Worm (Caenorhabditis elegans) whole organism, young adult: ENCODE measurements around the gene C35A5.5.

Experiments used
- B0019.2 ChIP-seq: fragments of 200-800 bp; sonication (Bioruptor generic); conservative IDR thresholded peaks from 2 replicates; pipeline ENCODE4 v1.3.6; 2022; ENCODE audit warnings: missing genetic modification reagents, missing genetic modification characterization, missing compliant biosample characterization
- B0261.1 ChIP-seq: sonication (generic microtip); optimal IDR thresholded peaks from 2 replicates; lab custom pipeline; 2016; ENCODE audit warnings: mild to moderate bottlenecking, missing genetic modification characterization, moderate library complexity, missing compliant biosample characterization
- B0336.3 ChIP-seq: fragments of 200-800 bp; sonication (Bioruptor generic); IDR thresholded peaks from 2 replicates; pipeline ENCODE4 v1.3.6; 2022; ENCODE audit warnings: missing genetic modification characterization, missing compliant biosample characterization
- C06A6.2 ChIP-seq: fragments of 200-800 bp; sonication (Bioruptor generic); conservative IDR thresholded peaks from 2 replicates; pipeline ENCODE4 v1.3.6; 2022; ENCODE audit warnings: missing genetic modification characterization, missing compliant biosample characterization
- D2030.7 ChIP-seq: fragments of 200-800 bp; sonication (Bioruptor generic); IDR thresholded peaks from 2 replicates; pipeline ENCODE4 v1.3.6; 2022; ENCODE audit warnings: missing genetic modification reagents, missing genetic modification characterization, missing compliant biosample characterization
- F33H1.4 ChIP-seq: fragments of 200-800 bp; sonication (Bioruptor generic); IDR thresholded peaks from 2 replicates; pipeline ENCODE4 v1.3.6; 2022; ENCODE audit warnings: missing genetic modification reagents, missing genetic modification characterization, missing compliant biosample characterization
- K12H6.12 ChIP-seq: fragments of 200-800 bp; sonication (Bioruptor generic); optimal IDR thresholded peaks from 2 replicates; lab custom pipeline; 2018; ENCODE audit warnings: mild to moderate bottlenecking, missing genetic modification characterization, missing compliant biosample characterization
- T07F8.4 ChIP-seq: sonication (generic microtip); optimal IDR thresholded peaks from 2 replicates; lab custom pipeline; 2016; ENCODE audit warnings: mild to moderate bottlenecking, missing genetic modification characterization, moderate library complexity, missing compliant biosample characterization
- Y53G8AR.9 ChIP-seq: fragments of 200-800 bp; sonication (Bioruptor generic); conservative IDR thresholded peaks from 2 replicates; pipeline ENCODE4 v1.3.6; 2022; ENCODE audit warnings: missing genetic modification reagents, missing genetic modification characterization, missing compliant biosample characterization
- Y67H2A.10 ChIP-seq: fragments of 200-800 bp; sonication (Bioruptor generic); conservative IDR thresholded peaks from 2 replicates; pipeline ENCODE4 v1.3.6; 2022; ENCODE audit warnings: missing genetic modification reagents, missing genetic modification characterization, missing compliant biosample characterization
- akir-1 ChIP-seq: fragments of 200-800 bp; sonication (Bioruptor generic); optimal IDR thresholded peaks from 2 replicates; lab custom pipeline; 2018; ENCODE audit warnings: mild to moderate bottlenecking, missing genetic modification characterization, moderate library complexity, missing compliant biosample characterization
- ama-1 ChIP-seq, 3 experiments: fragments of 150-350 bp in 1 of 3; sonication (generic microtip) in 2 of 3; optimal IDR thresholded peaks; 2 replicates each; lab custom pipeline; 2014 to 2018; ENCODE audit warnings: missing biosample characterization in 2 of 3, missing genetic modification characterization in 2 of 3, missing genetic modification reagents in 2 of 3
- aptf-3 ChIP-seq: fragments of 200-800 bp; sonication (Bioruptor generic); IDR thresholded peaks from 2 replicates; pipeline ENCODE4 v1.3.6; 2022; ENCODE audit warnings: missing genetic modification characterization, missing compliant biosample characterization
- attf-5 ChIP-seq: fragments of 200-800 bp; sonication (Bioruptor generic); optimal IDR thresholded peaks from 2 replicates; lab custom pipeline; 2018; ENCODE audit warnings: mild to moderate bottlenecking, missing genetic modification characterization, missing compliant biosample characterization
- ceh-58 ChIP-seq: fragments of 200-800 bp; sonication (Bioruptor generic); IDR thresholded peaks from 2 replicates; pipeline ENCODE4 v1.3.6; 2022; ENCODE audit warnings: missing genetic modification characterization, missing compliant biosample characterization
- chd-7 ChIP-seq: sonication (generic microtip); optimal IDR thresholded peaks from 2 replicates; lab custom pipeline; 2016; ENCODE audit warnings: mild to moderate bottlenecking, missing genetic modification characterization, moderate library complexity, missing compliant biosample characterization
- dox-1 ChIP-seq: fragments of 200-800 bp; sonication (Bioruptor generic); IDR thresholded peaks from 2 replicates; pipeline ENCODE4 v1.3.6; 2022; ENCODE audit warnings: missing genetic modification reagents, missing genetic modification characterization, missing compliant biosample characterization
- ets-4 ChIP-seq: fragments of 200-800 bp; sonication (Bioruptor generic); optimal IDR thresholded peaks from 2 replicates; lab custom pipeline; 2018; ENCODE audit warnings: mild to moderate bottlenecking, missing genetic modification characterization, missing compliant biosample characterization
- hlh-12 ChIP-seq: sonication (generic microtip); optimal IDR thresholded peaks from 2 replicates; lab custom pipeline; 2016; ENCODE audit warnings: missing genetic modification characterization, missing compliant biosample characterization
- hmg-1.2 ChIP-seq: fragments of 200-800 bp; sonication (Bioruptor generic); IDR thresholded peaks from 2 replicates; pipeline ENCODE4 v1.3.6; 2022; ENCODE audit warnings: missing genetic modification reagents, missing genetic modification characterization, missing compliant biosample characterization
- lag-1 ChIP-seq: fragments of 200-800 bp; sonication (Bioruptor generic); IDR thresholded peaks from 2 replicates; pipeline ENCODE4 v1.3.6; 2022; ENCODE audit warnings: missing genetic modification reagents, missing genetic modification characterization, missing compliant biosample characterization
- let-526 ChIP-seq: fragments of 200-800 bp; sonication (Bioruptor generic); IDR thresholded peaks from 2 replicates; pipeline ENCODE4 v1.3.6; 2022; ENCODE audit warnings: missing genetic modification reagents, missing genetic modification characterization, missing compliant biosample characterization
- lin-35 ChIP-seq, 3 experiments: fragments of 150-350 bp in 2 of 3; sonication (generic microtip) in 1 of 3; optimal IDR thresholded peaks; 2 replicates each; lab custom pipeline; 2014 to 2018; ENCODE audit warnings: missing biosample characterization in 3 of 3, missing genetic modification characterization in 3 of 3, missing genetic modification reagents in 3 of 3
- lin-54 ChIP-seq: fragments of 200-800 bp; sonication (Bioruptor generic); optimal IDR thresholded peaks from 2 replicates; lab custom pipeline; 2018; ENCODE audit warnings: mild to moderate bottlenecking, missing genetic modification characterization, missing compliant biosample characterization
- lsy-27 ChIP-seq: sonication (generic microtip); optimal IDR thresholded peaks from 2 replicates; lab custom pipeline; 2017; ENCODE audit warnings: missing genetic modification characterization, mild to moderate bottlenecking, missing compliant biosample characterization, antibody characterized with exemption, missing genotype, borderline replicate concordance; ENCODE audit not compliant: insufficient read depth
- rcor-1 ChIP-seq: fragments of 200-800 bp; sonication (Bioruptor generic); IDR thresholded peaks from 2 replicates; pipeline ENCODE4 v1.3.6; 2022; ENCODE audit warnings: missing genetic modification reagents, missing genetic modification characterization, missing compliant biosample characterization
- rec-8 ChIP-seq, 2 experiments: sonication (generic microtip); optimal IDR thresholded peaks; 2 replicates each; lab custom pipeline; 2016; ENCODE audit warnings: mild to moderate bottlenecking in 2 of 2, missing genetic modification characterization in 2 of 2, missing genetic modification reagents in 2 of 2, missing genotype in 2 of 2, missing biosample characterization in 1 of 2, missing compliant biosample characterization in 1 of 2, moderate library complexity in 1 of 2
- rpc-1 ChIP-seq, 2 experiments: fragments of 150-350 bp in 1 of 2; sonication (generic microtip) in 1 of 2; optimal IDR thresholded peaks; 2 replicates each; lab custom pipeline; 2014 to 2018; ENCODE audit warnings: missing biosample characterization in 1 of 2, missing genetic modification characterization in 1 of 2, missing genetic modification reagents in 1 of 2, missing genotype in 1 of 2
- sea-2 ChIP-seq: fragments of 200-800 bp; sonication (Bioruptor generic); IDR thresholded peaks from 2 replicates; pipeline ENCODE4 v1.3.6; 2022; ENCODE audit warnings: missing genetic modification characterization, missing compliant biosample characterization
- snpc-3.4 ChIP-seq: sonication (generic microtip); optimal IDR thresholded peaks from 2 replicates; lab custom pipeline; 2017; ENCODE audit warnings: missing genetic modification characterization, mild to moderate bottlenecking, missing compliant biosample characterization, antibody characterized with exemption, moderate library complexity, missing genotype, missing genetic modification reagents
- sptf-2 ChIP-seq: fragments of 200-800 bp; sonication (Bioruptor generic); optimal IDR thresholded peaks from 2 replicates; lab custom pipeline; 2018; ENCODE audit warnings: mild to moderate bottlenecking, missing genetic modification characterization, missing compliant biosample characterization
- tbx-9 ChIP-seq: sonication (generic microtip); optimal IDR thresholded peaks from 2 replicates; lab custom pipeline; 2016; ENCODE audit warnings: borderline replicate concordance, missing genetic modification characterization, inconsistent platforms, missing compliant biosample characterization
- unc-130 ChIP-seq: sonication (generic microtip); optimal IDR thresholded peaks from 2 replicates; lab custom pipeline; 2016; ENCODE audit warnings: missing genetic modification reagents, missing genetic modification characterization, missing compliant biosample characterization
- zim-3 ChIP-seq: sonication (generic microtip); optimal IDR thresholded peaks from 2 replicates; lab custom pipeline; 2017; ENCODE audit warnings: mild to moderate bottlenecking, missing genetic modification characterization, moderate library complexity, missing compliant biosample characterization
- ztf-18 ChIP-seq: sonication (generic microtip); optimal IDR thresholded peaks from 2 replicates; lab custom pipeline; 2016; ENCODE audit warnings: missing genotype, mild to moderate bottlenecking, missing genetic modification characterization, missing compliant biosample characterization
- ztf-26 ChIP-seq: sonication (generic microtip); optimal IDR thresholded peaks from 2 replicates; lab custom pipeline; 2017; ENCODE audit warnings: missing genetic modification characterization, missing compliant biosample characterization

Gene C35A5.5

DNA sequence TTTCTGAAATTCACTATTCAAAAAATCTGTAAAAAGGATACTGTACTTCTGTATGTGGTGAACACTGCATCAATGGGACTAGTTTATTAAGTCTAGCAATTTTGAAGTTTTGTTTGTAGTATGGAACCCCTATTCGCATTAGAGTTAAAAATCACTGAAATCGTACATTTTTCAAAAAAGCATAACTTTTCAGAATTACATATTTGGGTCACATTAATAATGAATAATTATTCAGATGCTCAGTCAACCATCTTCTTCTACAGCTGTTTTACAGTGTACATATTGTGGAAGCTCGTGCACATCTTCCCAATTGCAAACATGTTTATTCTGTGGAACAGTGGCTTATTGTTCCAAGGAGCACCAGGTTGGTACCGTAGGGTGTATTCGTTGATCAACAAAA lies 36.9 kb upstream of the C35A5.5 start:
- TF ChIP-seq ama-1 (optimal IDR thresholded peaks at IDR 0.05; lab: Kevin White, UChicago) (peak; percentile 44), ama-1 (GFP tag; optimal IDR thresholded peaks at IDR 0.05; lab: Kevin White, UChicago) (no peak), rpc-1 (optimal IDR thresholded peaks at IDR 0.05; lab: Kevin White, UChicago) (no peak), rpc-1 (tag; optimal IDR thresholded peaks at IDR 0.05; lab: Kevin White, UChicago) (no peak)

DNA sequence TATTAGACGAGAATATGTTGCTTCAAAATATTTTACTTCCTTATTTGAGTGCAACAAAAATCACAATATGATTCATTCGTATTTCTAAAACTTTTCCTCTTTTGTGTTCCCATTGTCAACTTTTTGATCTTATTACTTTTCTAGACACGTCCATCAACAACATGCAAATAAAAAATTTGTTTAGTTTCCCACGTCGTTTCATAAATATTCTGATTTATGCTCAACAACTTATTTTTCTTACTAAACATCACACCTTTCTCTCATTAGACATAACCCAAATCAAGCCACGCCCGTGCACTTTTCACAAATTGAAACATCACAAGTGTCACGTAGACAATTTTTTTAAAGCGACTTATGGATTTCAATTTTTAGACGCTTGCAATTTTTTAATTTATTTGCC lies 35.8 kb upstream of the C35A5.5 start:
- TF ChIP-seq B0336.3 (GFP tag; lab: Robert Waterston, UW) (no peak), rcor-1 (GFP tag; lab: Robert Waterston, UW) (no peak), lag-1 (no peak), dox-1 (GFP tag; lab: Robert Waterston, UW) (no peak), hlh-12 (tag; lab: Kevin White, UChicago) (no peak), ets-4 (GFP tag; lab: Kevin White, UChicago) (no peak), lin-54 (GFP tag; lab: Kevin White, UChicago) (no peak), aptf-3 (no peak), tbx-9 (tag; lab: Kevin White, UChicago) (no peak), D2030.7 (GFP tag; lab: Robert Waterston, UW) (no peak), F33H1.4 (GFP tag; lab: Robert Waterston, UW) (no peak), zim-3 (tag; lab: Kevin White, UChicago) (no peak), snpc-3.4 (tag; lab: Kevin White, UChicago) (no peak), B0261.1 (tag; lab: Kevin White, UChicago) (no peak)

DNA sequence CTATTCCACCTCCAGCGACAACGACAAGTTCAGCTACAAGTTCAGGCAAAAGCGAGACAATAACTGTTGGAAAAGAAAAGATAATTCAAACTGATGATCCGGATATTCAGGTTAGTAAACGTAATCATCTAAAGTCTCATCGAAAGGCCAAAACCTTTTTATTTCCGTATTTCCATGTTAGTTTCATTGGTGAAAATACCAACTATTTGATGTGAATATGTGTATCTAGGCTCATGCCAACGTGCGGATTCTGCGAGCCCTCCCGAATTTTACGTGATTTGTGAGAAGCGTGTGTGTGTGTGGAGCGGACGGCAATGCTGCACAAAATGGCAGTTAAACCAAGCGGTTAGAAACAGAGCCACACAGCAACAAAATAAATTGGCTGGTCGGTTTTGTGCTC lies 34.6 kb upstream of the C35A5.5 start:
- TF ChIP-seq sea-2 (GFP tag; lab: Robert Waterston, UW) (no peak), lsy-27 (tag; lab: Kevin White, UChicago) (no peak), B0019.2 (GFP tag; lab: Robert Waterston, UW) (no peak), ceh-58 (GFP tag; lab: Robert Waterston, UW) (no peak), rec-8 (tag; optimal IDR thresholded peaks at IDR 0.05; lab: Kevin White, UChicago) (no peak), D2030.7 (GFP tag; lab: Robert Waterston, UW) (no peak), rcor-1 (GFP tag; lab: Robert Waterston, UW) (no peak), Y67H2A.10 (no peak), ztf-18 (no peak)

DNA sequence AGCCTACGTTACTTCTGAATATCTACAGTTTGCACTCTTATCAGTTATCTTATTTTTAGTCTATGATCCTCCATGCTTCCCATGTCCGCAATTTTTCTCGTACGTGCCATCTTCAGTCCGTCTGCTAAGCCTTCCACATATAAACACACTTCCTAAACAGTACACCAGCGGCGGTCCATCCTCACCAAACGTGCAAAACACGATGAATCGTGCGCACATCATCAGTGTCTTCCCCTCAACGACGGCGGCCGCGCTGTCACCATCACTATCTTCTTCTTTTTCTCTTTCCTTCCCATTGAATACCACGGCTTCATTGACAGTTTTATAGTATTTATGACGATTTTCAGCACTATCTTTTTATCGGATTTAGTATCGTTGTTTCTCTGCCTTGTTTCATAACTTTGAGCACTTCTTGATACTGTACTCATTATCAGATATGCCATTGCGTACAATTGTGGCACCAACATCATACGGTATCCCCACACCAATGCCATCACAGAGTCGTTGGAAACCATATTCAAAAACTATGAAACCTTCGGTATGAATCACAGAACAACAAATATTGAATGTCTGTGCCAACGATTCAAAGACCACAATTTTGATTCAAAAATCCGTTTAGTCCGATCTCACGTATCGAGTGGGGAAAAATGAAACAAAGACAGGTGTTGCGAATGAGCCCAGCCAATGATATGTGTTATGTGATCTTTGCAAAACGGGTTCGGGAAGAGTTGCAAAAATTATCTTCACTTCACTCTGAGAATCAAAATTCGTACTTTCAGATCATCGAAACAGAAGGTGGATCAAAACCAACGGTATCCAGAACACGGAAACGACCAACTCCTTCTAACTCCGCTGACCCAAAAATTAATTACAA lies 32.5 kb upstream of the C35A5.5 start:
- TF ChIP-seq ztf-26 (tag; lab: Kevin White, UChicago): peak; percentile 21
- TF ChIP-seq attf-5 (GFP tag; lab: Kevin White, UChicago): no peak
- no peak for TF ChIP-seq C06A6.2 (GFP tag; lab: Robert Waterston, UW)
- no peak for TF ChIP-seq chd-7
- no peak for TF ChIP-seq unc-130
- no peak for TF ChIP-seq K12H6.12 (tag; lab: Kevin White, UChicago)
- no peak for TF ChIP-seq sptf-2
- TF ChIP-seq akir-1 (GFP tag; lab: Kevin White, UChicago): no peak
- peak; percentile 58 for TF ChIP-seq ama-1 (optimal IDR thresholded peaks at IDR 0.05; lab: Kevin White, UChicago)
- TF ChIP-seq ama-1 (GFP tag; optimal IDR thresholded peaks at IDR 0.05; lab: Kevin White, UChicago): no peak
- TF ChIP-seq Y53G8AR.9 (GFP tag; lab: Robert Waterston, UW): no peak
- no peak for TF ChIP-seq Y67H2A.10
- TF ChIP-seq let-526: no peak
- TF ChIP-seq T07F8.4 (tag; lab: Kevin White, UChicago): no peak
- TF ChIP-seq lin-35 (GFP tag; optimal IDR thresholded peaks at IDR 0.05; lab: Kevin White, UChicago): no peak
- no peak for TF ChIP-seq hmg-1.2
